Fruit fly (Drosophila melanogaster) whole organism, embryonic: ENCODE results near the gene CG33939.

ENCODE experiments used
- Blimp-1 ChIP-seq: fragments of 200-800 bp; sonication (Bioruptor generic); optimal IDR thresholded peaks from 3 replicates; lab custom pipeline; 2018; ENCODE audit warnings: missing biosample characterization, missing genetic modification characterization, mild to moderate bottlenecking, moderate library complexity, missing genetic modification reagents
- C15 ChIP-seq: fragments of 200-800 bp; sonication (Bioruptor generic); IDR thresholded peaks from 3 replicates; pipeline ENCODE4 v1.3.6; 2022; ENCODE audit warnings: missing biosample characterization, missing genetic modification characterization
- CG11695 ChIP-seq: fragments of 200-800 bp; sonication (Bioruptor generic); IDR thresholded peaks from 3 replicates; pipeline ENCODE4 v1.3.6; 2022; ENCODE audit warnings: missing biosample characterization, missing genetic modification characterization
- CG12769 ChIP-seq: fragments of 200-800 bp; sonication (Bioruptor generic); optimal IDR thresholded peaks from 2 replicates; lab custom pipeline; 2019; ENCODE audit warnings: missing biosample characterization, mild to moderate bottlenecking, missing genetic modification characterization, moderate library complexity
- CG12942 ChIP-seq: fragments of 200-800 bp; sonication (Bioruptor generic); optimal IDR thresholded peaks from 3 replicates; lab custom pipeline; 2016; ENCODE audit warnings: missing biosample characterization, missing genetic modification characterization
- CG14667 ChIP-seq: fragments of 200-800 bp; sonication (Bioruptor generic); IDR thresholded peaks from 2 replicates; pipeline ENCODE4 v1.3.6; 2022; ENCODE audit warnings: missing biosample characterization, missing genetic modification characterization
- CG15601 ChIP-seq: fragments of 200-800 bp; sonication (Bioruptor generic); optimal IDR thresholded peaks from 3 replicates; lab custom pipeline; 2019; ENCODE audit warnings: missing biosample characterization, mild to moderate bottlenecking, missing genetic modification characterization, moderate library complexity
- CG1647 ChIP-seq: fragments of 200-800 bp; sonication (Bioruptor generic); optimal IDR thresholded peaks from 3 replicates; lab custom pipeline; 2016; ENCODE audit warnings: missing biosample characterization, missing genetic modification characterization
- CG16813 ChIP-seq: fragments of 200-800 bp; sonication (Bioruptor generic); IDR thresholded peaks from 3 replicates; pipeline ENCODE4 v1.3.6; 2022; ENCODE audit warnings: missing biosample characterization, missing genetic modification characterization; ENCODE audit not compliant: partially characterized antibody
- CG16815 ChIP-seq: fragments of 200-800 bp; sonication (Bioruptor generic); optimal IDR thresholded peaks from 3 replicates; lab custom pipeline; 2017; ENCODE audit warnings: missing biosample characterization, mild to moderate bottlenecking, missing genetic modification characterization
- CG17568 ChIP-seq: fragments of 200-800 bp; sonication (Bioruptor generic); optimal IDR thresholded peaks from 2 replicates; lab custom pipeline; 2018; ENCODE audit warnings: missing biosample characterization, mild to moderate bottlenecking, missing genetic modification characterization, moderate library complexity
- CG2875 ChIP-seq: fragments of 200-800 bp; sonication (Bioruptor generic); optimal IDR thresholded peaks from 2 replicates; lab custom pipeline; 2017; ENCODE audit warnings: missing biosample characterization, mild to moderate bottlenecking, missing genetic modification characterization, missing genetic modification reagents
- CG3407 ChIP-seq: fragments of 200-800 bp; sonication (Bioruptor generic); optimal IDR thresholded peaks from 2 replicates; lab custom pipeline; 2018; ENCODE audit warnings: missing biosample characterization, mild to moderate bottlenecking, missing genetic modification characterization
- CG3726 ChIP-seq: fragments of 200-800 bp; sonication (Bioruptor generic); IDR thresholded peaks from 3 replicates; pipeline ENCODE4, ENCODE4 v1.3.6; 2022; ENCODE audit warnings: missing biosample characterization, missing genetic modification characterization
- CG5180 ChIP-seq: fragments of 200-800 bp; sonication (Bioruptor generic); optimal IDR thresholded peaks from 3 replicates; lab custom pipeline; 2017; ENCODE audit warnings: missing biosample characterization, missing genetic modification characterization, mild to moderate bottlenecking, moderate library complexity, missing genetic modification reagents
- CG6254 ChIP-seq: fragments of 200-800 bp; sonication (Bioruptor generic); optimal IDR thresholded peaks from 3 replicates; lab custom pipeline; 2017; ENCODE audit warnings: mild to moderate bottlenecking, missing biosample characterization, missing genetic modification reagents, missing genetic modification characterization
- CG6765 ChIP-seq: fragments of 200-800 bp; sonication (Bioruptor generic); optimal IDR thresholded peaks from 3 replicates; lab custom pipeline; 2017; ENCODE audit warnings: missing biosample characterization, mild to moderate bottlenecking, missing genetic modification characterization
- CG6854 ChIP-seq: fragments of 200-800 bp; sonication (Bioruptor generic); optimal IDR thresholded peaks from 3 replicates; lab custom pipeline; 2017; ENCODE audit warnings: missing biosample characterization, mild to moderate bottlenecking, missing genetic modification characterization
- CG8388 ChIP-seq: fragments of 200-800 bp; sonication (Bioruptor generic); optimal IDR thresholded peaks from 2 replicates; lab custom pipeline; 2019; ENCODE audit warnings: missing biosample characterization, mild to moderate bottlenecking, missing genetic modification characterization, moderate library complexity
- Doc2 ChIP-seq: fragments of 200-800 bp; sonication (Bioruptor generic); IDR thresholded peaks from 2 replicates; pipeline ENCODE4 v1.3.6; 2022; ENCODE audit warnings: missing biosample characterization, missing genetic modification characterization
- HLH4C ChIP-seq: fragments of 200-800 bp; sonication (Bioruptor generic); IDR thresholded peaks from 3 replicates; pipeline ENCODE4 v1.3.6; 2022; ENCODE audit warnings: missing biosample characterization, missing genetic modification characterization; ENCODE audit not compliant: partially characterized antibody
- HmgZ ChIP-seq: fragments of 200-800 bp; sonication (Bioruptor generic); optimal IDR thresholded peaks from 2 replicates; lab custom pipeline; 2018; ENCODE audit warnings: missing biosample characterization, mild to moderate bottlenecking, missing genetic modification characterization
- Hmr ChIP-seq: fragments of 200-800 bp; sonication (Bioruptor generic); optimal IDR thresholded peaks from 3 replicates; lab custom pipeline; 2017; ENCODE audit warnings: mild to moderate bottlenecking, missing biosample characterization, missing genetic modification reagents, missing genetic modification characterization
- Hr3 ChIP-seq: fragments of 200-800 bp; sonication (Bioruptor generic); optimal IDR thresholded peaks from 3 replicates; lab custom pipeline; 2016; ENCODE audit warnings: missing biosample characterization, missing genetic modification characterization
- Mad ChIP-seq: fragments of 200-800 bp; sonication (Bioruptor generic); optimal IDR thresholded peaks from 2 replicates; lab custom pipeline; 2016; ENCODE audit warnings: missing biosample characterization, missing genetic modification characterization
- Nf-YA ChIP-seq: fragments of 200-800 bp; sonication (Bioruptor generic); IDR thresholded peaks from 2 replicates; pipeline ENCODE4 v1.3.6; 2022; ENCODE audit warnings: missing biosample characterization, missing genetic modification characterization
- Optix ChIP-seq: fragments of 200-800 bp; sonication (Bioruptor generic); IDR thresholded peaks from 3 replicates; pipeline ENCODE4 v1.3.6; 2022; ENCODE audit warnings: missing biosample characterization, missing genetic modification characterization
- Poxn ChIP-seq: fragments of 200-800 bp; sonication (Bioruptor generic); IDR thresholded peaks from 2 replicates; pipeline ENCODE4 v1.3.6; 2022; ENCODE audit warnings: missing biosample characterization, missing genetic modification characterization
- YL-1 ChIP-seq: fragments of 200-800 bp; sonication (Bioruptor generic); optimal IDR thresholded peaks from 3 replicates; lab custom pipeline; 2017; ENCODE audit warnings: missing biosample characterization, mild to moderate bottlenecking, missing genetic modification characterization
- ab ChIP-seq: fragments of 200-800 bp; sonication (Bioruptor generic); optimal IDR thresholded peaks from 2 replicates; lab custom pipeline; 2016; ENCODE audit warnings: missing biosample characterization, missing genetic modification characterization
- ara ChIP-seq: fragments of 200-800 bp; sonication (Bioruptor generic); IDR thresholded peaks from 2 replicates; pipeline ENCODE4 v1.3.6; 2022; ENCODE audit warnings: missing biosample characterization, missing genetic modification characterization
- az2 ChIP-seq: fragments of 200-800 bp; sonication (Bioruptor generic); optimal IDR thresholded peaks from 3 replicates; lab custom pipeline; 2016; ENCODE audit warnings: missing biosample characterization, missing genetic modification characterization
- ci ChIP-seq: fragments of 200-800 bp; sonication (Bioruptor generic); IDR thresholded peaks from 3 replicates; pipeline ENCODE4 v1.3.6; 2022; ENCODE audit warnings: missing biosample characterization, missing genetic modification characterization
- cwo ChIP-seq: fragments of 200-800 bp; sonication (Bioruptor generic); optimal IDR thresholded peaks from 3 replicates; lab custom pipeline; 2017; ENCODE audit warnings: missing biosample characterization, missing genetic modification characterization, mild to moderate bottlenecking, moderate library complexity, missing genetic modification reagents
- dan ChIP-seq: fragments of 200-800 bp; sonication (Bioruptor generic); IDR thresholded peaks from 2 replicates; pipeline ENCODE4 v1.3.6; 2022; ENCODE audit warnings: missing biosample characterization, missing genetic modification characterization
- dmrt99B ChIP-seq: fragments of 200-800 bp; sonication (Bioruptor generic); optimal IDR thresholded peaks from 2 replicates; lab custom pipeline; 2018; ENCODE audit warnings: missing biosample characterization, mild to moderate bottlenecking, missing genetic modification characterization, moderate library complexity
- en ChIP-seq: fragments of 200-800 bp; sonication (Bioruptor generic); optimal IDR thresholded peaks from 2 replicates; lab custom pipeline; 2016; ENCODE audit warnings: missing biosample characterization, missing genetic modification characterization
- exex ChIP-seq: fragments of 200-800 bp; sonication (Bioruptor generic); optimal IDR thresholded peaks from 4 replicates; lab custom pipeline; 2018; ENCODE audit warnings: missing biosample characterization, mild to moderate bottlenecking, missing genetic modification characterization, moderate library complexity
- fd102C ChIP-seq: fragments of 200-800 bp; sonication (Bioruptor generic); optimal IDR thresholded peaks from 2 replicates; lab custom pipeline; 2018; ENCODE audit warnings: missing biosample characterization, mild to moderate bottlenecking, missing genetic modification characterization, moderate library complexity
- fd96Cb ChIP-seq: fragments of 200-800 bp; sonication (Bioruptor generic); optimal IDR thresholded peaks from 2 replicates; lab custom pipeline; 2018; ENCODE audit warnings: missing biosample characterization, mild to moderate bottlenecking, missing genetic modification characterization, moderate library complexity
- ftz-f1 ChIP-seq: fragments of 200-800 bp; sonication (Bioruptor generic); optimal IDR thresholded peaks from 2 replicates; lab custom pipeline; 2016; ENCODE audit warnings: missing biosample characterization, missing genetic modification characterization
- h ChIP-seq: fragments of >200 bp; optimal IDR thresholded peaks from 2 replicates; lab custom pipeline; 2017
- lbe ChIP-seq: fragments of 200-800 bp; sonication (Bioruptor generic); optimal IDR thresholded peaks from 2 replicates; lab custom pipeline; 2016; ENCODE audit warnings: missing biosample characterization, mild to moderate bottlenecking, missing genetic modification characterization
- luna ChIP-seq: fragments of 200-800 bp; sonication (Bioruptor generic); optimal IDR thresholded peaks from 2 replicates; lab custom pipeline; 2016; ENCODE audit warnings: missing biosample characterization, missing genetic modification characterization
- pan ChIP-seq, 4 experiments: fragments of >200 bp in 3 of 4; fragments of 200-800 bp in 1 of 4; sonication (Bioruptor generic) in 1 of 4; optimal IDR thresholded peaks in 3 of 4; IDR thresholded peaks in 1 of 4; 2 replicates each; pipeline versions ENCODE4 v1.3.6 to Lab custom; 2017 to 2022; ENCODE audit warnings: missing biosample characterization in 2 of 4, missing genetic modification characterization in 2 of 4, mixed read lengths in 1 of 4
- psq ChIP-seq: fragments of 200-800 bp; sonication (Bioruptor generic); optimal IDR thresholded peaks from 2 replicates; lab custom pipeline; 2017; ENCODE audit warnings: missing biosample characterization, missing genetic modification characterization
- ro ChIP-seq: fragments of 200-800 bp; sonication (Bioruptor generic); IDR thresholded peaks from 2 replicates; pipeline ENCODE4 v1.3.6; 2022; ENCODE audit warnings: missing biosample characterization, missing genetic modification characterization
- sim ChIP-seq: fragments of 200-800 bp; sonication (Bioruptor generic); IDR thresholded peaks from 2 replicates; pipeline ENCODE4 v1.3.6; 2022; ENCODE audit warnings: missing biosample characterization, missing genetic modification characterization
- sqz ChIP-seq: fragments of 200-800 bp; sonication (Bioruptor generic); optimal IDR thresholded peaks from 3 replicates; lab custom pipeline; 2018; ENCODE audit warnings: missing biosample characterization, mild to moderate bottlenecking, missing genetic modification characterization

CG33939 gene

DNA sequence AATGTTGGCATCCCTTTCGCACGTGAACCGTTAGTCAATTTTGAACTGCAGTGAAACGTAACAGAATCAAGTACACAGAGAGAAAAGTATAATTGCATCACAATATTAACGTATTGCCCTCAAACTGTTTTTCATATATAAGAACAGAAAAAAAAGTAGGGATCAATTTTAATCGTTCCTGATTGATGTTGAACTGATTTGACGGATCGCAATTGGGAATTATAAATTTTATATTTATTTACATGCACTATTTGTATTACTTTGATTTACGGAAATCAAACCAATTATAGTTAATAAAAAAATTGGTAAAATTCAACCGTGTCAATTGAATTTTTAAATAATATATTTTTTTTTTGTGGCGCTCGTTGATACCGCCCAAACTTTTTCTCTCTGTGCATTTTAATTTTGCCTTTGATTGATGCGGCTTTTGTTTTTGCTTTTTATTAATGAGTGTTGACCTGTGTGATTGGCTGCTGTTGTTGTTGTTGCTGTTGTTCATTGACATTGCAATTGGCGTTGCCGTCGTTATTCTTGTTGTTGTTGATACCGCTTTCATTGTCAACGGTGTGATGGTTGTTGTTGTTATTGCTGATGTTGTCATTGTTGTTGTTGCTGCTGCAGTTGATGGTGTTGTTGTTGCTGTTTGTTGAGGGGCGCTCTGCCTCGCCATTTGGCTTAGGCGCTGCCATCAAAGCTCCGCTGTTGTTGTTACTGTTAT is 22.0 kb downstream of the CG33939 start (continued):
- TF ChIP-seq lbe (GFP tag; lab: Kevin White, UChicago) (peak; percentile 58), CG15601 (tag; lab: Kevin White, UChicago) (peak; percentile 23), fd102C (GFP tag; lab: Kevin White, UChicago) (no peak), YL-1 (no peak), CG8388 (GFP tag; lab: Kevin White, UChicago) (peak; percentile 64), Optix (no peak), Poxn (GFP tag; lab: Robert Waterston, UW) (no peak), CG3407 (GFP tag; lab: Kevin White, UChicago) (peak; percentile 49), Nf-YA (GFP tag; lab: Robert Waterston, UW) (no peak), CG11695 (peak; percentile 40; the same call in 1 of the 3 replicates), C15 (GFP tag; lab: Robert Waterston, UW) (no peak), HLH4C (no peak), ro (GFP tag; lab: Robert Waterston, UW) (0 out of 2 replicates have a peak, but pooled peaks have one; percentile 13), exex (tag; lab: Kevin White, UChicago) (no peak), CG5180 (GFP tag; lab: Kevin White, UChicago) (peak; percentile 3), luna (GFP tag; lab: Kevin White, UChicago) (no peak), CG3726 (GFP tag; lab: Robert Waterston, UW) (no peak), sqz (GFP tag; lab: Kevin White, UChicago) (peak; percentile 15), CG6854 (GFP tag; lab: Kevin White, UChicago) (no peak), en (GFP tag; lab: Kevin White, UChicago) (no peak), ftz-f1 (GFP tag; lab: Kevin White, UChicago) (no peak), CG14667 (GFP tag; lab: Robert Waterston, UW) (0 out of 2 replicates have a peak, but pooled peaks have one; percentile 32), CG6254 (GFP tag; lab: Kevin White, UChicago) (peak; percentile 22), Hr3 (GFP tag; lab: Kevin White, UChicago) (peak; percentile 48), CG2875 (GFP tag; lab: Kevin White, UChicago) (peak; percentile 54), pan (optimal IDR thresholded peaks at IDR 0.05; lab: Kevin White, UChicago) (no peak), pan (GFP tag; optimal IDR thresholded peaks at IDR 0.05 in 1 of 2, IDR thresholded peaks at IDR 0.05 in 1 of 2) (peak in 1 of 2 experiments; percentile 23), cwo (peak; percentile 23), Blimp-1 (GFP tag; lab: Kevin White, UChicago) (peak; percentile 66), CG12942 (GFP tag; lab: Kevin White, UChicago) (peak; percentile 1), h (lab: Kevin White, UChicago) (no peak), CG16815 (peak; percentile 43), CG6765 (GFP tag; lab: Kevin White, UChicago) (no peak), Mad (GFP tag; lab: Kevin White, UChicago) (no peak), ci (GFP tag; lab: Robert Waterston, UW) (0 out of 3 replicates have a peak, but pooled peaks have one; percentile 14), fd96Cb (tag; lab: Kevin White, UChicago) (peak; percentile 70), CG1647 (no peak), psq (GFP tag; lab: Kevin White, UChicago) (no peak), CG17568 (GFP tag; lab: Kevin White, UChicago) (no peak), CG16813 (no peak), Hmr (GFP tag; lab: Kevin White, UChicago) (peak; percentile 17), ara (GFP tag; lab: Robert Waterston, UW) (no peak), sim (GFP tag; lab: Robert Waterston, UW) (no peak), CG12769 (no peak), ab (no peak), HmgZ (tag; lab: Kevin White, UChicago) (no peak), dan (GFP tag; lab: Robert Waterston, UW) (no peak), dmrt99B (peak; percentile 78), az2 (GFP tag; lab: Kevin White, UChicago) (peak; percentile 53), Doc2 (GFP tag; lab: Robert Waterston, UW) (no peak)
